Fruit fly (Drosophila melanogaster) S2 (cell line): Measurements from ENCODE around the gene CG11498.

Experiments used
- CG8478 ChIP-seq: fragments of >200 bp; optimal IDR thresholded peaks from 2 replicates; lab custom pipeline; 2018
- CTCF ChIP-seq, 2 experiments: fragments of >200 bp; optimal IDR thresholded peaks; 2 replicates each; lab custom pipeline; 2018

dm6 chr3R:30179934-30180333 is 19.7 kb upstream of the CG11498 start, which contains the start of gene Bet5:
- TF ChIP-seq CTCF (optimal IDR thresholded peaks at IDR 0.05; lab: Kevin White, UChicago), result no peak
- no peak for TF ChIP-seq CG8478 (lab: Kevin White, UChicago)
